Fruit fly (Drosophila melanogaster): ENCODE results near the gene Dab.

Gene Dab

DNA sequence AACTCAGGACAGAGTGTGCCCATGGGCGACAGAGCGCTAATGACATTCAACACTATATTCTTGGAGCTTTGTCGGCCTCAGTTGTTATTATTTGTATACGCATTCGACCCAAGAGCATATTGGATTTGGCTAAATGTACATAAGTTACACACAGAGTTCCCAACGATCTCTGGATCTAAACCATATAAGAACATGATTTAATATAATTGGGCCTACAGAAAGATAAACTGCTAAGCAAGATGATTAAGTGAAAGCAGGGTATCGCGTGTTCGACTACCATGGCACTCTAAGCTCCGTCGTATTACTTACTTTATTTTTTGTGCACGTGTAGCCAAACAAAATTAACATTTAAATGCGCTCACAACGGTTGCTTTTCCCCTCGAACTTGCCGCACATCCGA, 48.3 kb downstream of the Dab start (continued):
- TF ChIP-seq sna (GFP tag; IDR thresholded peaks at IDR 0.05; ENCODE audit: partially characterized antibody) (no peak), CG12219 (GFP tag; optimal IDR thresholded peaks at IDR 0.05) (peak; percentile 23), CG13123 (GFP tag; optimal IDR thresholded peaks at IDR 0.05) (no peak), CG17568 (GFP tag; optimal IDR thresholded peaks at IDR 0.05) (peak; percentile 23), vnd (GFP tag; IDR thresholded peaks at IDR 0.05; ENCODE audit: partially characterized antibody) (no peak), Doc3 (GFP tag; IDR thresholded peaks at IDR 0.05; ENCODE audit: partially characterized antibody) (no peak), Eip74EF (GFP tag; optimal IDR thresholded peaks at IDR 0.05) (peak in 1 of 2 experiments; percentile 1), Tbp (GFP tag; optimal IDR thresholded peaks at IDR 0.05) (no peak), nom (GFP tag; optimal IDR thresholded peaks at IDR 0.05) (no peak), kay (GFP tag; optimal IDR thresholded peaks at IDR 0.05) (no peak), odd (GFP tag; optimal IDR thresholded peaks at IDR 0.05) (no peak), Hmr (GFP tag; optimal IDR thresholded peaks at IDR 0.05) (no peak), lab (GFP tag; optimal IDR thresholded peaks at IDR 0.05) (peak; percentile 0), CG1602 (GFP tag; optimal IDR thresholded peaks at IDR 0.05) (peak; percentile 8), CG11504 (tag; optimal IDR thresholded peaks at IDR 0.05) (peak; percentile 61), Fer3 (tag; optimal IDR thresholded peaks at IDR 0.05) (peak; percentile 5), Neu2 (GFP tag; optimal IDR thresholded peaks at IDR 0.05; ENCODE audit: borderline replicate concordance) (no peak), ranshi (GFP tag; IDR thresholded peaks at IDR 0.05) (no peak), CG17829 (tag; optimal IDR thresholded peaks at IDR 0.05) (peak; percentile 14), scrt (GFP tag; optimal IDR thresholded peaks at IDR 0.05) (no peak), HLHmδ (GFP tag; optimal IDR thresholded peaks at IDR 0.05) (no peak), HLH4C (GFP tag; IDR thresholded peaks at IDR 0.05; ENCODE audit: partially characterized antibody) (no peak), CG11696 (GFP tag; IDR thresholded peaks at IDR 0.05) (no peak), CG18262 (tag; optimal IDR thresholded peaks at IDR 0.05) (peak; percentile 57), ems (GFP tag; optimal IDR thresholded peaks at IDR 0.05) (no peak), Mad (GFP tag; optimal IDR thresholded peaks at IDR 0.05) (no peak), pfk (GFP tag; optimal IDR thresholded peaks at IDR 0.05) (no peak), Hey (tag; optimal IDR thresholded peaks at IDR 0.05) (peak; percentile 8), eve (GFP tag; optimal IDR thresholded peaks at IDR 0.05) (peak in 1 of 2 experiments; percentile 78), Optix (GFP tag; IDR thresholded peaks at IDR 0.05) (peak; percentile 66; the same call in 2 of the 3 replicates), CG10543 (GFP tag; optimal IDR thresholded peaks at IDR 0.05) (no peak), CG17612 (GFP tag; IDR thresholded peaks at IDR 0.05) (no peak), bcd (GFP tag; optimal IDR thresholded peaks at IDR 0.05) (peak; percentile 9), CG31441 (GFP tag; IDR thresholded peaks at IDR 0.05) (peak; percentile 55), kni (GFP tag; optimal IDR thresholded peaks at IDR 0.05) (no peak), ato (GFP tag; IDR thresholded peaks at IDR 0.05; ENCODE audit: partially characterized antibody) (no peak)

DNA sequence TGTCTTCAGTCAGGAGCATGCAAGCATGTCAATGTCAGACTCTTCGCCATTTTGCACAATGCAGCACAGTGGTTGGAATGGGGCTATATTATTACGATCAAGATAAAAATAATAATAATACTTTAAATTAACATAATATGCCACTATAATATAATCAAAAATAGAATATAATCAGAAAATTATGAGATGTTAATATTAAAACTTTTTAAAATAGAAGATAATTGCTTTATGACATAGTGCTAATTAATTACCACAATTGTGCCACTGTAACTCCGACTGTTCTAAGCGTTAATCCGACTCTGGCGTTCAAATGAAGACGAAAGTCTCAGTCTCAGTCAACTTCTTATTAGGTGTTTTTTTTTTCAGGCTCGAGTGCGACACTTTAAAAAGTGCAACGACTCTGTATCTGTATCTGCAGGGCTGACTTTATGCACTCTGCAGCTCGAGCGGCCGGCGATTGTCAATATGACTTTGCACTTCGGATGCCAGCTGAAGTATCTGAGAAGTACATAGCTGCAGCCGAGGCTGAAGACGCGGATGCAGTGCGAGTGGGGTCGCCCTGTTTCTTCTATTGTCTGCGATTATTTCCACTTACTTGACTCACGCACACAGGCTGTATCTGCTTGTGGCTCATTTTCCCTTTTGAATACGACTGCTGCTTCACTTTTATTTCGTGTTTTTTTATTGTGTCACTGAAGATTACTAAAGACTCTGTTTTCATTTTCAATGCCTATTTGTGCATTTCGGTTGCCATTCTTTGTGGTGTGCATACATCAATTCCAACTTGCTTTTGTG, 50.5 kb downstream of the Dab start:
- TF ChIP-seq amos (GFP tag; IDR thresholded peaks at IDR 0.05; ENCODE audit: partially characterized antibody) = no peak
- no peak for TF ChIP-seq ase (GFP tag; IDR thresholded peaks at IDR 0.05)
- TF ChIP-seq ato (GFP tag; IDR thresholded peaks at IDR 0.05; ENCODE audit: partially characterized antibody) = no peak
- no peak for TF ChIP-seq Fer2 (tag; optimal IDR thresholded peaks at IDR 0.05)
- no peak for TF ChIP-seq CG1792 (GFP tag; optimal IDR thresholded peaks at IDR 0.05)
- no peak for TF ChIP-seq knrl (GFP tag; IDR thresholded peaks at IDR 0.05; ENCODE audit: partially characterized antibody)
- TF ChIP-seq Ada2b (GFP tag; IDR thresholded peaks at IDR 0.05) = no peak
- no peak for TF ChIP-seq CG4820 (GFP tag; optimal IDR thresholded peaks at IDR 0.05)
- no peak for TF ChIP-seq vvl (GFP tag; IDR thresholded peaks at IDR 0.05)
- no peak for TF ChIP-seq wor (GFP tag; IDR thresholded peaks at IDR 0.05)
- TF ChIP-seq Scr (GFP tag; IDR thresholded peaks at IDR 0.05; ENCODE audit: partially characterized antibody) = no peak
- TF ChIP-seq CG42726 (GFP tag; IDR thresholded peaks at IDR 0.05; ENCODE audit: partially characterized antibody) = no peak
- TF ChIP-seq cwo (GFP tag; optimal IDR thresholded peaks at IDR 0.05) = no peak
- peak; percentile 84; the same call in 1 of the 3 replicates for TF ChIP-seq CG2199 (GFP tag; IDR thresholded peaks at IDR 0.05)
- no peak for TF ChIP-seq z (GFP tag; IDR thresholded peaks at IDR 0.05)
